Fruit fly (Drosophila melanogaster) whole organism, pupa: ENCODE measurements around the gene CG3036.

Experiments
- CG34367 ChIP-seq: fragments of 200-800 bp; sonication (Bioruptor generic); optimal IDR thresholded peaks from 2 replicates; lab custom pipeline; 2018; ENCODE audit warnings: missing biosample characterization, mild to moderate bottlenecking, missing genetic modification characterization
- CG8159 ChIP-seq: fragments of 200-800 bp; sonication (Bioruptor generic); optimal IDR thresholded peaks from 3 replicates; lab custom pipeline; 2018; ENCODE audit warnings: missing biosample characterization, mild to moderate bottlenecking, missing genetic modification characterization, moderate library complexity
- fd96Ca ChIP-seq: fragments of 200-800 bp; sonication (Bioruptor generic); IDR thresholded peaks from 3 replicates; pipeline ENCODE4 v1.3.6; 2022; ENCODE audit warnings: missing biosample characterization, missing genetic modification characterization
- gl ChIP-seq: fragments of 200-800 bp; sonication (Bioruptor generic); optimal IDR thresholded peaks from 2 replicates; lab custom pipeline; 2018; ENCODE audit warnings: missing biosample characterization, mild to moderate bottlenecking, missing genetic modification characterization

dm6 chr2L:4895902-4896301, 4.0 kb downstream of the CG3036 start:
- TF ChIP-seq CG8159 (tag; lab: Kevin White, UChicago), result no peak
- TF ChIP-seq fd96Ca (GFP tag; lab: Robert Waterston, UW), result no peak
- TF ChIP-seq gl (tag; lab: Kevin White, UChicago), result no peak
- TF ChIP-seq CG34367, result no peak
